Fruit fly (Drosophila melanogaster) whole organism, prepupa: ENCODE measurements around the gene CG32413.

ENCODE experiments used
- CG10631 ChIP-seq: fragments of 200-800 bp; sonication (Bioruptor generic); optimal IDR thresholded peaks from 2 replicates; lab custom pipeline; 2016; ENCODE audit warnings: missing biosample characterization, missing genetic modification characterization
- CG10669 ChIP-seq: fragments of 200-800 bp; sonication (Bioruptor generic); optimal IDR thresholded peaks from 3 replicates; lab custom pipeline; 2018; ENCODE audit warnings: missing biosample characterization, mild to moderate bottlenecking, missing genetic modification characterization, moderate library complexity
- CG11294 ChIP-seq: fragments of 200-800 bp; sonication (Bioruptor generic); IDR thresholded peaks from 2 replicates; pipeline ENCODE4 v1.3.6; 2022; ENCODE audit warnings: missing biosample characterization, missing genetic modification characterization
- CG11762 ChIP-seq: fragments of 200-800 bp; sonication (Bioruptor generic); optimal IDR thresholded peaks from 3 replicates; lab custom pipeline; 2016; ENCODE audit warnings: missing biosample characterization, missing genetic modification characterization; ENCODE audit not compliant: insufficient read depth
- CG11902 ChIP-seq: fragments of 200-800 bp; sonication (Bioruptor generic); optimal IDR thresholded peaks from 3 replicates; lab custom pipeline; 2016; ENCODE audit warnings: missing biosample characterization, missing genetic modification characterization
- CG16779 ChIP-seq: fragments of 200-800 bp; sonication (Bioruptor generic); optimal IDR thresholded peaks from 3 replicates; lab custom pipeline; 2017; ENCODE audit warnings: missing biosample characterization, mild to moderate bottlenecking, missing genetic modification characterization
- CG32006 ChIP-seq: fragments of 200-800 bp; sonication (Bioruptor generic); optimal IDR thresholded peaks from 3 replicates; lab custom pipeline; 2017; ENCODE audit warnings: missing biosample characterization, mild to moderate bottlenecking, missing genetic modification characterization
- CG3919 ChIP-seq: fragments of 200-800 bp; sonication (Bioruptor generic); optimal IDR thresholded peaks from 3 replicates; lab custom pipeline; 2016; ENCODE audit warnings: missing biosample characterization, missing genetic modification characterization
- CG4318 ChIP-seq: fragments of 200-800 bp; sonication (Bioruptor generic); optimal IDR thresholded peaks from 3 replicates; lab custom pipeline; 2017; ENCODE audit warnings: missing biosample characterization, mild to moderate bottlenecking, missing genetic modification characterization
- CG6276 ChIP-seq: fragments of 200-800 bp; sonication (Bioruptor generic); optimal IDR thresholded peaks from 2 replicates; lab custom pipeline; 2017; ENCODE audit warnings: missing biosample characterization, mild to moderate bottlenecking, missing genetic modification characterization
- CG6792 ChIP-seq: fragments of 200-800 bp; sonication (Bioruptor generic); optimal IDR thresholded peaks from 3 replicates; lab custom pipeline; 2016; ENCODE audit warnings: missing biosample characterization, missing genetic modification characterization
- CG7368 ChIP-seq: fragments of 200-800 bp; sonication (Bioruptor generic); optimal IDR thresholded peaks from 3 replicates; lab custom pipeline; 2016; ENCODE audit warnings: missing biosample characterization, missing genetic modification characterization
- CG8119 ChIP-seq: fragments of 200-800 bp; sonication (Bioruptor generic); IDR thresholded peaks from 3 replicates; pipeline ENCODE4 v1.3.6; 2022; ENCODE audit warnings: missing biosample characterization, missing genetic modification characterization
- Eip93F ChIP-seq: fragments of 200-800 bp; sonication (Bioruptor generic); optimal IDR thresholded peaks from 2 replicates; lab custom pipeline; 2016; ENCODE audit warnings: missing biosample characterization, mild to moderate bottlenecking, missing genetic modification characterization
- Ets21C ChIP-seq: fragments of 200-800 bp; sonication (Bioruptor generic); optimal IDR thresholded peaks from 3 replicates; lab custom pipeline; 2016; ENCODE audit warnings: missing biosample characterization, missing genetic modification characterization
- Gug ChIP-seq: fragments of 200-800 bp; sonication (Bioruptor generic); IDR thresholded peaks from 2 replicates; pipeline ENCODE4 v1.3.6; 2022; ENCODE audit warnings: missing biosample characterization, missing genetic modification characterization
- Hr38 ChIP-seq: sonication (Bioruptor generic); optimal IDR thresholded peaks from 2 replicates; lab custom pipeline; 2016; ENCODE audit warnings: missing biosample characterization, missing genetic modification characterization
- Lpt ChIP-seq: fragments of 200-800 bp; sonication (Bioruptor generic); optimal IDR thresholded peaks from 3 replicates; lab custom pipeline; 2016; ENCODE audit warnings: missing biosample characterization, missing genetic modification characterization
- OdsH ChIP-seq: fragments of 200-800 bp; sonication (Bioruptor generic); optimal IDR thresholded peaks from 3 replicates; lab custom pipeline; 2016; ENCODE audit warnings: missing biosample characterization, missing genetic modification characterization
- Smox ChIP-seq: fragments of 200-800 bp; sonication (Bioruptor generic); optimal IDR thresholded peaks from 3 replicates; lab custom pipeline; 2016; ENCODE audit warnings: missing biosample characterization, missing genetic modification characterization
- Sox15 ChIP-seq: fragments of 200-800 bp; sonication (Bioruptor generic); optimal IDR thresholded peaks from 3 replicates; lab custom pipeline; 2016; ENCODE audit warnings: missing biosample characterization, missing genetic modification characterization
- achi ChIP-seq: fragments of 200-800 bp; sonication (Bioruptor generic); optimal IDR thresholded peaks from 3 replicates; lab custom pipeline; 2016; ENCODE audit warnings: missing biosample characterization, missing genetic modification characterization
- acj6 ChIP-seq: fragments of 200-800 bp; sonication (Bioruptor generic); optimal IDR thresholded peaks from 3 replicates; lab custom pipeline; 2016; ENCODE audit warnings: missing biosample characterization, missing genetic modification characterization
- eg ChIP-seq: fragments of 200-800 bp; sonication (Bioruptor generic); IDR thresholded peaks from 3 replicates; pipeline ENCODE4 v1.3.6; 2022; ENCODE audit warnings: missing biosample characterization, missing genetic modification characterization
- fd85E ChIP-seq: fragments of 200-800 bp; sonication (Bioruptor generic); optimal IDR thresholded peaks from 3 replicates; lab custom pipeline; 2016; ENCODE audit warnings: missing biosample characterization, missing genetic modification characterization
- fkh ChIP-seq: fragments of 200-800 bp; sonication (Bioruptor generic); optimal IDR thresholded peaks from 3 replicates; lab custom pipeline; 2017; ENCODE audit warnings: missing biosample characterization, mild to moderate bottlenecking, missing genetic modification characterization, moderate library complexity
- lz ChIP-seq: fragments of 200-800 bp; sonication (Bioruptor generic); optimal IDR thresholded peaks from 3 replicates; lab custom pipeline; 2016; ENCODE audit warnings: missing biosample characterization, missing genetic modification characterization
- net ChIP-seq: fragments of 200-800 bp; sonication (Bioruptor generic); optimal IDR thresholded peaks from 3 replicates; lab custom pipeline; 2016; ENCODE audit warnings: missing biosample characterization, missing genetic modification characterization
- salr ChIP-seq, 2 experiments: fragments of 200-800 bp; sonication (Bioruptor generic); optimal IDR thresholded peaks; 3 replicates each; lab custom pipeline; 2016 to 2018; ENCODE audit warnings: missing biosample characterization in 2 of 2, missing genetic modification characterization in 2 of 2, mild to moderate bottlenecking in 1 of 2
- spab ChIP-seq: fragments of 200-800 bp; sonication (Bioruptor generic); optimal IDR thresholded peaks from 2 replicates; lab custom pipeline; 2017; ENCODE audit warnings: missing biosample characterization, mild to moderate bottlenecking, missing genetic modification characterization, missing genetic modification reagents
- ss ChIP-seq, 2 experiments: fragments of 200-800 bp; sonication (Bioruptor generic); optimal IDR thresholded peaks; 2 replicates in 1 of 2; 3 replicates in 1 of 2; lab custom pipeline; 2017 to 2018; ENCODE audit warnings: mild to moderate bottlenecking in 2 of 2, missing biosample characterization in 2 of 2, missing genetic modification characterization in 2 of 2, moderate library complexity in 1 of 2
- topi ChIP-seq: fragments of 200-800 bp; sonication (Bioruptor generic); optimal IDR thresholded peaks from 3 replicates; lab custom pipeline; 2016; ENCODE audit warnings: missing biosample characterization, missing genetic modification characterization

Gene CG32413

dm6 chr3L:5922005-5922685, 18.3 kb upstream of the CG32413 start, which contains the start of gene CG32407 (continued):
- TF ChIP-seq CG11902: no peak
- no peak for TF ChIP-seq topi (GFP tag; lab: Kevin White, UChicago)
- TF ChIP-seq fkh (GFP tag; lab: Kevin White, UChicago): peak; percentile 72
- no peak for TF ChIP-seq OdsH (GFP tag; lab: Kevin White, UChicago)
- peak in 1 of 2 experiments; percentile 3 for TF ChIP-seq ss (GFP tag; optimal IDR thresholded peaks at IDR 0.05; lab: Kevin White, UChicago)
- no peak for TF ChIP-seq Gug
- TF ChIP-seq Eip93F (GFP tag; lab: Kevin White, UChicago): no peak
- no peak for TF ChIP-seq Sox15 (GFP tag; lab: Kevin White, UChicago)
- TF ChIP-seq spab (GFP tag; lab: Kevin White, UChicago): no peak
- no peak for TF ChIP-seq CG10631 (GFP tag; lab: Kevin White, UChicago)
- no peak for TF ChIP-seq achi (GFP tag; lab: Kevin White, UChicago)
- TF ChIP-seq fd85E (GFP tag; lab: Kevin White, UChicago): no peak
- no peak for TF ChIP-seq acj6
- TF ChIP-seq Ets21C (GFP tag; lab: Kevin White, UChicago): no peak
- peak; percentile 14 for TF ChIP-seq CG32006 (GFP tag; lab: Kevin White, UChicago)
- no peak for TF ChIP-seq salr (GFP tag; optimal IDR thresholded peaks at IDR 0.05; lab: Kevin White, UChicago)
- no peak for TF ChIP-seq Hr38 (GFP tag; lab: Kevin White, UChicago)
- no peak for TF ChIP-seq CG6276 (GFP tag; lab: Kevin White, UChicago)

dm6 chr3L:5921216-5921615, 17.4 kb upstream of the CG32413 start, which contains the start of gene PXo:
PXo (minus strand) TSS chr3L:5921316.
- TF ChIP-seq Hr38 (GFP tag; lab: Kevin White, UChicago): no peak
- TF ChIP-seq CG11294 (GFP tag; lab: Robert Waterston, UW): no peak
- TF ChIP-seq lz: no peak
- no peak for TF ChIP-seq Lpt (GFP tag; lab: Kevin White, UChicago)
- TF ChIP-seq CG4318 (GFP tag; lab: Kevin White, UChicago): no peak
- TF ChIP-seq CG10669 (GFP tag; lab: Kevin White, UChicago): no peak
- TF ChIP-seq CG6276 (GFP tag; lab: Kevin White, UChicago): no peak
- TF ChIP-seq eg (GFP tag; lab: Robert Waterston, UW): no peak
- TF ChIP-seq CG8119: no peak
- TF ChIP-seq acj6: no peak
- no peak for TF ChIP-seq CG7368 (GFP tag; lab: Kevin White, UChicago)
- no peak for TF ChIP-seq Ets21C (GFP tag; lab: Kevin White, UChicago)
- TF ChIP-seq CG6792 (GFP tag; lab: Kevin White, UChicago): no peak

- TF ChIP-seq Eip93F (GFP tag; lab: Kevin White, UChicago) (no peak), CG6276 (GFP tag; lab: Kevin White, UChicago) (no peak), net (GFP tag; lab: Kevin White, UChicago) (no peak), eg (GFP tag; lab: Robert Waterston, UW) (0 out of 3 replicates have a peak, but pooled peaks have one; percentile 20), CG3919 (GFP tag; lab: Kevin White, UChicago) (no peak), CG10631 (GFP tag; lab: Kevin White, UChicago) (no peak), CG11902 (no peak), CG32006 (GFP tag; lab: Kevin White, UChicago) (no peak), Lpt (GFP tag; lab: Kevin White, UChicago) (no peak), achi (GFP tag; lab: Kevin White, UChicago) (peak; percentile 61)
Measured at dm6 chr3L:5920778-5921177, 16.9 kb upstream of the CG32413 start.

DNA sequence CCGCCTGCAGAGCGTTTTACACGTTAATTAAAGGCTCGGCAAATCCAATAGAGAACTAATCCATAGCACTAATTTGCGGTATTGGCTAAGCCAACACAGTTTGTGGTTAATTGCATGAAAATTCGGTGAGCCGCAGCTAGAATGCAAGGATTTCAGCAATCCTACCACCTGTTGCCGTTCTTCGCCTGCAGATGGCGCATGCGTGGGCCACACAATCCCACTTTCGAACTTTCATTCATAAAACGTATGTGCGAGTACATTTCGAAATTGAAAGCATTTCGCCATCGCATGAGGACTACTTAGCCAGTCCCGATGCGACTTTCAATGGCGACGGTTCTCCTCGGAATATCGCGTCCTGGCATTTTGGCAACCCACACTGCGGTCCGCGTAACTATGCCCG, 3.2 kb upstream of the CG32413 start, which contains the start of gene CG13288:
Gene CG13288 (plus strand): TSS at position 305 of the 400 bp plus-strand sequence.
- TF ChIP-seq Smox (GFP tag; lab: Kevin White, UChicago) (no peak), CG16779 (tag; lab: Kevin White, UChicago) (no peak), CG11762 (GFP tag; lab: Kevin White, UChicago) (no peak), CG32006 (GFP tag; lab: Kevin White, UChicago) (no peak), CG7368 (GFP tag; lab: Kevin White, UChicago) (no peak)
